Fruit fly (Drosophila melanogaster): Measurements from ENCODE around the gene mnb.

dm6 chrX:17857809-17858208 lies 29.2 kb downstream of the mnb start:
- no peak for TF ChIP-seq Dif (GFP tag; optimal IDR thresholded peaks at IDR 0.05; ENCODE audit: partially characterized antibody)
- TF ChIP-seq br (GFP tag; optimal IDR thresholded peaks at IDR 0.05): no peak
- no peak for TF ChIP-seq OdsH (GFP tag; optimal IDR thresholded peaks at IDR 0.05)
- TF ChIP-seq N (GFP tag; optimal IDR thresholded peaks at IDR 0.05): no peak
- no peak for TF ChIP-seq Hnf4 (GFP tag; optimal IDR thresholded peaks at IDR 0.05)
- TF ChIP-seq Abd-B (GFP tag; optimal IDR thresholded peaks at IDR 0.05): no peak
- no peak for TF ChIP-seq woc (GFP tag; optimal IDR thresholded peaks at IDR 0.05)
- no peak for TF ChIP-seq CrebA (GFP tag; optimal IDR thresholded peaks at IDR 0.05; ENCODE audit: borderline replicate concordance)
- TF ChIP-seq h (GFP tag; optimal IDR thresholded peaks at IDR 0.05): no peak
- no peak for TF ChIP-seq Mio (GFP tag; optimal IDR thresholded peaks at IDR 0.05)
